Fruit fly (Drosophila melanogaster) whole organism, embryonic: ENCODE results near the gene Kif3C.

Source experiments
- Ada2b ChIP-seq: fragments of 200-800 bp; sonication (Bioruptor generic); IDR thresholded peaks from 2 replicates; pipeline ENCODE4 v1.3.6; 2022; ENCODE audit warnings: missing biosample characterization, missing genetic modification characterization
- BEAF-32 ChIP-seq: fragments of 200-800 bp; sonication (Bioruptor generic); optimal IDR thresholded peaks from 3 replicates; lab custom pipeline; 2017; ENCODE audit warnings: missing biosample characterization, missing genetic modification characterization, mild to moderate bottlenecking, moderate library complexity, missing genetic modification reagents
- CG1024 ChIP-seq: fragments of 200-800 bp; sonication (Bioruptor generic); IDR thresholded peaks from 2 replicates; pipeline ENCODE4 v1.3.6; 2022; ENCODE audit warnings: missing biosample characterization, missing genetic modification characterization
- CG12942 ChIP-seq: fragments of 200-800 bp; sonication (Bioruptor generic); optimal IDR thresholded peaks from 3 replicates; lab custom pipeline; 2016; ENCODE audit warnings: missing biosample characterization, missing genetic modification characterization
- CG14441 ChIP-seq: fragments of 200-800 bp; sonication (Bioruptor generic); IDR thresholded peaks from 2 replicates; pipeline ENCODE4 v1.3.6; 2022; ENCODE audit warnings: missing biosample characterization, missing genetic modification characterization
- CG1529 ChIP-seq: fragments of 200-800 bp; sonication (Bioruptor generic); optimal IDR thresholded peaks from 3 replicates; lab custom pipeline; 2018; ENCODE audit warnings: missing biosample characterization, missing genetic modification characterization
- CG15696 ChIP-seq: fragments of 200-800 bp; sonication (Bioruptor generic); optimal IDR thresholded peaks from 2 replicates; lab custom pipeline; 2019; ENCODE audit warnings: missing biosample characterization, mild to moderate bottlenecking, missing genetic modification characterization, moderate library complexity
- CG1603 ChIP-seq: fragments of 200-800 bp; sonication (Bioruptor generic); optimal IDR thresholded peaks from 2 replicates; lab custom pipeline; 2019; ENCODE audit warnings: missing biosample characterization, mild to moderate bottlenecking, missing genetic modification characterization, moderate library complexity
- CG16863 ChIP-seq: fragments of 200-800 bp; sonication (Bioruptor generic); optimal IDR thresholded peaks from 3 replicates; lab custom pipeline; 2016; ENCODE audit warnings: missing biosample characterization, missing genetic modification characterization
- CG17359 ChIP-seq: fragments of 200-800 bp; sonication (Bioruptor generic); optimal IDR thresholded peaks from 3 replicates; lab custom pipeline; 2018; ENCODE audit warnings: missing biosample characterization, mild to moderate bottlenecking, missing genetic modification characterization, moderate library complexity
- CG17568 ChIP-seq: fragments of 200-800 bp; sonication (Bioruptor generic); optimal IDR thresholded peaks from 2 replicates; lab custom pipeline; 2018; ENCODE audit warnings: missing biosample characterization, mild to moderate bottlenecking, missing genetic modification characterization, moderate library complexity
- CG17802 ChIP-seq: fragments of 200-800 bp; sonication (Bioruptor generic); optimal IDR thresholded peaks from 2 replicates; lab custom pipeline; 2018; ENCODE audit warnings: missing biosample characterization, mild to moderate bottlenecking, missing genetic modification characterization, moderate library complexity
- CG1832 ChIP-seq: fragments of 200-800 bp; sonication (Bioruptor generic); optimal IDR thresholded peaks from 2 replicates; lab custom pipeline; 2017; ENCODE audit warnings: missing biosample characterization, mild to moderate bottlenecking, missing genetic modification characterization, inconsistent platforms
- CG2202 ChIP-seq: fragments of 200-800 bp; sonication (Bioruptor generic); optimal IDR thresholded peaks from 2 replicates; lab custom pipeline; 2018; ENCODE audit warnings: missing biosample characterization, mild to moderate bottlenecking, missing genetic modification characterization
- CG30020 ChIP-seq: fragments of 200-800 bp; optimal IDR thresholded peaks from 2 replicates; lab custom pipeline; 2019; ENCODE audit warnings: missing biosample characterization, mild to moderate bottlenecking, missing genetic modification characterization, moderate library complexity
- CG33557 ChIP-seq: fragments of 200-800 bp; sonication (Bioruptor generic); optimal IDR thresholded peaks from 2 replicates; lab custom pipeline; 2019; ENCODE audit warnings: missing biosample characterization, mild to moderate bottlenecking, missing genetic modification characterization, moderate library complexity
- CG34422 ChIP-seq: fragments of 200-800 bp; sonication (Bioruptor generic); IDR thresholded peaks from 3 replicates; pipeline ENCODE4 v1.3.6; 2022; ENCODE audit warnings: missing biosample characterization, missing genetic modification characterization
- CG3995 ChIP-seq: fragments of 200-800 bp; sonication (Bioruptor generic); optimal IDR thresholded peaks from 3 replicates; lab custom pipeline; 2016; ENCODE audit warnings: missing biosample characterization, missing genetic modification characterization
- CG4820 ChIP-seq: fragments of 200-800 bp; sonication (Bioruptor generic); optimal IDR thresholded peaks from 3 replicates; lab custom pipeline; 2016; ENCODE audit warnings: missing biosample characterization, missing genetic modification characterization
- CG8359 ChIP-seq: fragments of 200-800 bp; sonication (Bioruptor generic); optimal IDR thresholded peaks from 2 replicates; lab custom pipeline; 2017; ENCODE audit warnings: missing biosample characterization, mild to moderate bottlenecking, missing genetic modification characterization, borderline replicate concordance
- Dbx ChIP-seq: fragments of 200-800 bp; sonication (Bioruptor generic); IDR thresholded peaks from 3 replicates; pipeline ENCODE4 v1.3.6; 2022; ENCODE audit warnings: missing biosample characterization, missing genetic modification characterization
- Dll ChIP-seq: fragments of 200-800 bp; sonication (Bioruptor generic); IDR thresholded peaks from 4 replicates; pipeline ENCODE4 v1.3.6; 2022; ENCODE audit warnings: missing biosample characterization, missing genetic modification characterization; ENCODE audit not compliant: partially characterized antibody
- Hey ChIP-seq: fragments of 200-800 bp; sonication (Bioruptor generic); optimal IDR thresholded peaks from 3 replicates; lab custom pipeline; 2018; ENCODE audit warnings: missing biosample characterization, mild to moderate bottlenecking, missing genetic modification characterization
- Mad ChIP-seq: fragments of 200-800 bp; sonication (Bioruptor generic); optimal IDR thresholded peaks from 2 replicates; lab custom pipeline; 2016; ENCODE audit warnings: missing biosample characterization, missing genetic modification characterization
- Med ChIP-seq: fragments of 200-800 bp; sonication (Bioruptor generic); peaks from one replicate; lab custom pipeline; 2016; ENCODE audit warnings: missing biosample characterization, missing genetic modification characterization, mild to moderate bottlenecking, inconsistent platforms, moderate library complexity
- Sry-δ ChIP-seq: fragments of 200-800 bp; sonication (Bioruptor generic); optimal IDR thresholded peaks from 2 replicates; lab custom pipeline; 2016; ENCODE audit warnings: missing biosample characterization, missing genetic modification characterization
- Usf ChIP-seq: fragments of 200-800 bp; sonication (Bioruptor generic); optimal IDR thresholded peaks from 2 replicates; lab custom pipeline; 2017; ENCODE audit warnings: missing genotype, missing biosample characterization, missing genetic modification characterization
- Xrp1 ChIP-seq: fragments of 200-800 bp; sonication (Bioruptor generic); IDR thresholded peaks from 2 replicates; pipeline ENCODE4 v1.3.6; 2022; ENCODE audit warnings: missing biosample characterization, missing genetic modification characterization
- lab ChIP-seq: fragments of 200-800 bp; sonication (Bioruptor generic); optimal IDR thresholded peaks from 3 replicates; lab custom pipeline; 2017; ENCODE audit warnings: missing biosample characterization, missing genetic modification characterization, mild to moderate bottlenecking, moderate library complexity, missing genetic modification reagents
- schlank ChIP-seq: fragments of 200-800 bp; sonication (Bioruptor generic); optimal IDR thresholded peaks from 2 replicates; lab custom pipeline; 2018; ENCODE audit warnings: missing biosample characterization, mild to moderate bottlenecking, missing genetic modification characterization
- sima ChIP-seq: fragments of 200-800 bp; sonication (Bioruptor generic); optimal IDR thresholded peaks from 2 replicates; lab custom pipeline; 2016; ENCODE audit warnings: missing biosample characterization, missing genetic modification characterization
- sob ChIP-seq: fragments of 200-800 bp; sonication (Bioruptor generic); IDR thresholded peaks from 2 replicates; pipeline ENCODE4 v1.3.6; 2022; ENCODE audit warnings: missing biosample characterization, missing genetic modification characterization
- tio ChIP-seq: fragments of 200-800 bp; sonication (Bioruptor generic); optimal IDR thresholded peaks from 2 replicates; lab custom pipeline; 2017; ENCODE audit warnings: missing biosample characterization, missing genetic modification characterization, inconsistent platforms
- trem ChIP-seq: fragments of 200-800 bp; optimal IDR thresholded peaks from 3 replicates; lab custom pipeline; 2019; ENCODE audit warnings: missing biosample characterization, mild to moderate bottlenecking, missing genetic modification characterization, moderate library complexity
- zfh2 ChIP-seq: fragments of 200-800 bp; sonication (Bioruptor generic); optimal IDR thresholded peaks from 2 replicates; lab custom pipeline; 2016; ENCODE audit warnings: missing biosample characterization, missing genetic modification characterization

The Kif3C gene

dm6 chr4:1181591-1182125, 34.4 kb downstream of the Kif3C start, which contains the start of gene pho (continued):
- TF ChIP-seq trem (tag; lab: Kevin White, UChicago) (peak; percentile 9), CG15696 (tag; lab: Kevin White, UChicago) (peak; percentile 30), CG14441 (GFP tag; lab: Robert Waterston, UW) (no peak), tio (GFP tag; lab: Kevin White, UChicago) (peak; percentile 33), Mad (GFP tag; lab: Kevin White, UChicago) (peak; percentile 3), BEAF-32 (GFP tag; lab: Kevin White, UChicago) (peak; percentile 58), Usf (GFP tag; lab: Kevin White, UChicago) (peak; percentile 8), CG16863 (GFP tag; lab: Kevin White, UChicago) (peak; percentile 10), CG12942 (peak; percentile 21), CG1832 (GFP tag; lab: Kevin White, UChicago) (no peak), CG4820 (GFP tag; lab: Kevin White, UChicago) (peak; percentile 38), zfh2 (GFP tag; lab: Kevin White, UChicago) (peak; percentile 42)

DNA sequence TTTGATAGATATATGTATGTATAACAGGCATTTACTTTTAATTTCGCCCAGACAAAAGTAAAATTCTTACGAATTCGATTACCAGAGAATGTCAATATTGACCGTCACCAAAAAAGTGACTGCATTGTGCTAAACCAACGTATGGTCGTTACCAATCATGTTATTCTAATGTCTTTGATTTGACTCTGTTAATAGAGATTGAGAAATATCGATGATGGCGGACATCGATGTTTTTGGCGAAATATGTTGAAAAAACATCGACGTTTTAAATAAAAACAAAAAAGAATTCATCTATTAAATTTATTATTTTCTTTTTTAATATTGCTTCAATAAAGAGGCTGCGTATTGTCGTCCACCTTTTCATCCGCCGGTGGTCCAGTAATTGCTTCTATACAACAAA, 35.5 kb downstream of the Kif3C start:
- TF ChIP-seq CG30020 (tag; lab: Kevin White, UChicago) (peak; percentile 67), CG17802 (no peak), Med (peak; percentile 6), CG3995 (GFP tag; lab: Kevin White, UChicago) (peak; percentile 41), Dbx (GFP tag; lab: Robert Waterston, UW) (no peak), Sry-δ (GFP tag; lab: Kevin White, UChicago) (peak; percentile 21), CG33557 (peak; percentile 14), BEAF-32 (GFP tag; lab: Kevin White, UChicago) (peak; percentile 36), CG15696 (tag; lab: Kevin White, UChicago) (no peak), CG1603 (tag; lab: Kevin White, UChicago) (peak; percentile 20), Dll (GFP tag; lab: Robert Waterston, UW) (0 out of 4 replicates have a peak, but pooled peaks have one; percentile 51), sima (GFP tag; lab: Kevin White, UChicago) (no peak)

dm6 chr4:1185468-1185867, 38.2 kb downstream of the Kif3C start, which contains the start of gene CG33521:
TSS of gene CG33521 (plus strand) at chr4:1185768.
- TF ChIP-seq CG1529 (GFP tag; lab: Kevin White, UChicago): no peak
- TF ChIP-seq Xrp1 (GFP tag; lab: Robert Waterston, UW): 0 out of 2 replicates have a peak, but pooled peaks have one; percentile 13
- TF ChIP-seq sob: no peak
- TF ChIP-seq, all 482 proteins: peak for 1

dm6 chr4:1186828-1187227, 39.6 kb downstream of the Kif3C start:
- no peak for TF ChIP-seq CG2202
- TF ChIP-seq CG30020 (tag; lab: Kevin White, UChicago): peak; percentile 66
- TF ChIP-seq CG34422 (GFP tag; lab: Robert Waterston, UW): no peak
- TF ChIP-seq CG8359 (GFP tag; lab: Kevin White, UChicago): no peak
- TF ChIP-seq CG17802: peak; percentile 58
- TF ChIP-seq CG17359: no peak
- TF ChIP-seq CG1603 (tag; lab: Kevin White, UChicago): peak; percentile 47
- peak; percentile 14 for TF ChIP-seq Sry-δ (GFP tag; lab: Kevin White, UChicago)
- no peak for TF ChIP-seq lab
- no peak for TF ChIP-seq Hey (tag; lab: Kevin White, UChicago)
- no peak for TF ChIP-seq Ada2b (GFP tag; lab: Robert Waterston, UW)
- peak; percentile 14 for TF ChIP-seq BEAF-32 (GFP tag; lab: Kevin White, UChicago)
- TF ChIP-seq CG1024 (GFP tag; lab: Robert Waterston, UW): 0 out of 2 replicates have a peak, but pooled peaks have one; percentile 35
- TF ChIP-seq schlank: no peak
- TF ChIP-seq CG17568 (GFP tag; lab: Kevin White, UChicago): no peak
